Worm (Caenorhabditis elegans) whole organism, L3 larva: Measurements from ENCODE around the gene C06G4.6.

Experiments
- R02D3.7 ChIP-seq: fragments of 150-350 bp; optimal IDR thresholded peaks from 2 replicates; lab custom pipeline; 2014; ENCODE audit warnings: missing biosample characterization, missing genetic modification characterization
- ama-1 ChIP-seq: fragments of 150-350 bp; optimal IDR thresholded peaks from 2 replicates; lab custom pipeline; 2018
- daf-12 ChIP-seq: fragments of 150-350 bp; optimal IDR thresholded peaks from 2 replicates; lab custom pipeline; 2014; ENCODE audit warnings: missing biosample characterization, missing genetic modification reagents, missing genetic modification characterization
- lin-15B ChIP-seq: fragments of 150-350 bp; optimal IDR thresholded peaks from 2 replicates; lab custom pipeline; 2014; ENCODE audit warnings: missing biosample characterization, missing genetic modification characterization
- lin-39 ChIP-seq: fragments of 150-350 bp; optimal IDR thresholded peaks from 2 replicates; lab custom pipeline; 2018; ENCODE audit warnings: missing biosample characterization, missing genetic modification reagents, missing genetic modification characterization
- nhr-11 ChIP-seq: fragments of 150-350 bp; optimal IDR thresholded peaks from 2 replicates; lab custom pipeline; 2014; ENCODE audit warnings: missing biosample characterization, missing genetic modification characterization
- nhr-237 ChIP-seq: fragments of 150-350 bp; optimal IDR thresholded peaks from 2 replicates; lab custom pipeline; 2014; ENCODE audit warnings: missing biosample characterization, missing genetic modification characterization
- ztf-11 ChIP-seq: fragments of 150-350 bp; optimal IDR thresholded peaks from 2 replicates; lab custom pipeline; 2014; ENCODE audit warnings: missing biosample characterization, missing genetic modification characterization
- ztf-4 ChIP-seq: fragments of 150-350 bp; optimal IDR thresholded peaks from 2 replicates; lab custom pipeline; 2014; ENCODE audit warnings: missing biosample characterization, missing genetic modification characterization

ce11 chrIII:8013582-8013981 lies 9.4 kb downstream of the C06G4.6 start:
- no peak for TF ChIP-seq lin-39 (tag; lab: Kevin White, UChicago)
- no peak for TF ChIP-seq ama-1 (lab: Kevin White, UChicago)
- TF ChIP-seq lin-15B (tag; lab: Kevin White, UChicago) = no peak
- no peak for TF ChIP-seq R02D3.7
- no peak for TF ChIP-seq ztf-4 (tag; lab: Kevin White, UChicago)
- no peak for TF ChIP-seq nhr-11 (tag; lab: Kevin White, UChicago)
- no peak for TF ChIP-seq nhr-237 (tag; lab: Kevin White, UChicago)
- no peak for TF ChIP-seq daf-12 (tag; lab: Kevin White, UChicago)
- TF ChIP-seq ztf-11 (tag; lab: Kevin White, UChicago) = no peak
